Fruit fly (Drosophila melanogaster): ENCODE data around the gene loh.

DNA sequence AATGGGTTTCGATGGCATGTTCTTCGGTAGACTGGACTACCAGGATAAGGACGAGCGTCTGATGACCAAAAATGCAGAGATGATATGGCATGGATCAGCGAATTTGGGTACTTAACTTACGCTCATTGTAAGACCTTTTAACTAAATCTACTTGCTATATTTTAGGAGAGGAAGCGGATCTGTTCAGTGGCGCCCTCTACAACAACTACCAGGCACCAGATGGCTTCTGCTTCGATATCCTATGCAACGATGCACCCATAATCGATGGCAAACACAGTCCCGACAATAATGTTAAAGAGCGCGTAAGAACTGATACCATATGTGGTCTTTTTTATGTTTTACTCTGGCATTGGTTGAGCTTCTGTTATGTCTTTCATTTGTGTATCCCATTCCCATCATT is 16.6 kb downstream of the loh start:
- TF ChIP-seq Crg-1 (GFP tag; optimal IDR thresholded peaks at IDR 0.05): no peak
- TF ChIP-seq bab1 (GFP tag; optimal IDR thresholded peaks at IDR 0.05): no peak
- TF ChIP-seq cnc (optimal IDR thresholded peaks at IDR 0.05): no peak
- TF ChIP-seq kay (GFP tag; ENCODE audit: borderline replicate concordance): no peak
- TF ChIP-seq cic (GFP tag; optimal IDR thresholded peaks at IDR 0.05): no peak
- no peak for TF ChIP-seq CG7101 (tag; optimal IDR thresholded peaks at IDR 0.05)
- no peak for TF ChIP-seq CG1620 (GFP tag; optimal IDR thresholded peaks at IDR 0.05)

Measured in whole organism, adult.